Fruit fly (Drosophila melanogaster) S2 (cell line): ENCODE measurements around the gene CG31204.

Experiments used
- CG8478 ChIP-seq: fragments of >200 bp; optimal IDR thresholded peaks from 2 replicates; lab custom pipeline; 2018
- CTCF ChIP-seq, 2 experiments: fragments of >200 bp; optimal IDR thresholded peaks; 2 replicates each; lab custom pipeline; 2018

DNA sequence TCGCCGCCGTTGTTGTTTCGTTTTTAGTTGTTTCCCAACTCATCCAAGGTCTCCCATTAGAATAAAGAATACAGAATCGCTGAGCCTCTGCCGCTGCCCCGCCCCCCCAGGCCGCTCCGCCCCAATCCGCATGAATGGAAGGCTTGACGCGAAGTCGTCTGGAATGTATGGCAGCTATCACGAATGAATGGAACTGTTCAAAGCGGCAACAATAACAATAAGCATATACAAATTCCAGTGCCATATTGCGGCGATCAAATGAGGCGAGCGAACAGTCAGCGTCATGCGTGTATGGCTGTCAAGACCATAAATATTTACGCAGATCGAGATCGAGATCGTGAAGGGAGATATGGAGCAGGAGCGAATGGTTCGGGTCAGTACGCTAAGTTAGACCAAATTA lies 27.3 kb upstream of the CG31204 start:
- TF ChIP-seq CTCF (optimal IDR thresholded peaks at IDR 0.05; lab: Kevin White, UChicago) (no peak), CG8478 (lab: Kevin White, UChicago) (no peak)
